Worm (Caenorhabditis elegans) whole organism, mixed stage, embryonic: ENCODE results near the gene srh-292.

Experiments
- M03D4.4 ChIP-seq: sonication (generic microtip); optimal IDR thresholded peaks from 2 replicates; lab custom pipeline; 2017; ENCODE audit warnings: mild to moderate bottlenecking, missing genetic modification characterization, missing compliant biosample characterization
- bed-3 ChIP-seq: fragments of 200-800 bp; sonication (Bioruptor generic); optimal IDR thresholded peaks from 3 replicates; lab custom pipeline; 2018; ENCODE audit warnings: mild to moderate bottlenecking, missing genetic modification characterization, moderate library complexity, missing compliant biosample characterization
- ceh-39 ChIP-seq: fragments of 150-350 bp; optimal IDR thresholded peaks from 2 replicates; lab custom pipeline; 2014; ENCODE audit warnings: missing biosample characterization, missing genetic modification characterization
- cnd-1 ChIP-seq: fragments of 200-800 bp; sonication (Bioruptor generic); optimal IDR thresholded peaks from 2 replicates; lab custom pipeline; 2018; ENCODE audit warnings: mild to moderate bottlenecking, missing genetic modification characterization, missing compliant biosample characterization
- drap-1 ChIP-seq: fragments of 200-800 bp; sonication (Bioruptor generic); optimal IDR thresholded peaks from 3 replicates; lab custom pipeline; 2018; ENCODE audit warnings: mild to moderate bottlenecking, missing genetic modification characterization, missing compliant biosample characterization
- elt-1 ChIP-seq: sonication (generic microtip); optimal IDR thresholded peaks from 2 replicates; lab custom pipeline; 2017; ENCODE audit warnings: missing genetic modification characterization, mild to moderate bottlenecking, missing compliant biosample characterization, antibody characterized with exemption, moderate library complexity, borderline replicate concordance; ENCODE audit not compliant: insufficient read depth
- elt-3 ChIP-seq: fragments of 150-350 bp; optimal IDR thresholded peaks from 2 replicates; lab custom pipeline; 2014; ENCODE audit warnings: missing biosample characterization, missing genetic modification characterization
- flh-1 ChIP-seq: fragments of 200-800 bp; sonication (Bioruptor generic); optimal IDR thresholded peaks from 2 replicates; lab custom pipeline; 2018; ENCODE audit warnings: mild to moderate bottlenecking, missing genetic modification characterization, moderate library complexity, missing compliant biosample characterization
- ham-2 ChIP-seq: fragments of 200-800 bp; sonication (Bioruptor generic); optimal IDR thresholded peaks from 2 replicates; lab custom pipeline; 2018; ENCODE audit warnings: mild to moderate bottlenecking, missing genetic modification characterization, missing compliant biosample characterization
- hlh-1 ChIP-seq: fragments of 150-350 bp; optimal IDR thresholded peaks from 2 replicates; lab custom pipeline; 2014; ENCODE audit warnings: missing biosample characterization, missing genetic modification reagents, missing genetic modification characterization
- lin-13 ChIP-seq: fragments of 150-350 bp; optimal IDR thresholded peaks from 2 replicates; lab custom pipeline; 2014; ENCODE audit warnings: missing biosample characterization, missing genetic modification characterization
- lin-32 ChIP-seq: fragments of 200-800 bp; sonication (Bioruptor generic); optimal IDR thresholded peaks from 2 replicates; lab custom pipeline; 2018; ENCODE audit warnings: mild to moderate bottlenecking, missing genetic modification characterization, missing compliant biosample characterization
- lsy-2 ChIP-seq: fragments of 150-350 bp; optimal IDR thresholded peaks from 2 replicates; lab custom pipeline; 2014; ENCODE audit warnings: missing biosample characterization, missing genetic modification characterization
- mab-5 ChIP-seq: fragments of 150-350 bp; optimal IDR thresholded peaks from 2 replicates; lab custom pipeline; 2014; ENCODE audit warnings: missing biosample characterization, missing genetic modification characterization
- mep-1 ChIP-seq: fragments of 150-350 bp; optimal IDR thresholded peaks from 2 replicates; lab custom pipeline; 2017; ENCODE audit warnings: missing biosample characterization, missing genetic modification reagents, missing genetic modification characterization, inconsistent platforms
- mls-2 ChIP-seq: sonication (generic microtip); optimal IDR thresholded peaks from 2 replicates; lab custom pipeline; 2016; ENCODE audit warnings: mild to moderate bottlenecking, missing genetic modification characterization, moderate library complexity, missing compliant biosample characterization
- nhr-12 ChIP-seq: fragments of 150-350 bp; optimal IDR thresholded peaks from 2 replicates; lab custom pipeline; 2014; ENCODE audit warnings: missing biosample characterization, missing genetic modification characterization
- nhr-2 ChIP-seq: fragments of 150-350 bp; optimal IDR thresholded peaks from 2 replicates; lab custom pipeline; 2014; ENCODE audit warnings: missing biosample characterization, missing genetic modification characterization
- nhr-237 ChIP-seq: fragments of 150-350 bp; optimal IDR thresholded peaks from 2 replicates; lab custom pipeline; 2014; ENCODE audit warnings: missing biosample characterization, missing genetic modification characterization
- nhr-76 ChIP-seq: sonication (generic microtip); optimal IDR thresholded peaks from 2 replicates; lab custom pipeline; 2017; ENCODE audit warnings: missing biosample characterization, missing genetic modification characterization
- pha-4 ChIP-seq: fragments of 150-350 bp; optimal IDR thresholded peaks from 2 replicates; lab custom pipeline; 2018; ENCODE audit warnings: missing biosample characterization, missing genetic modification reagents, missing genetic modification characterization
- sem-2 ChIP-seq: fragments of 200-800 bp; sonication (Bioruptor generic); optimal IDR thresholded peaks from 2 replicates; lab custom pipeline; 2018; ENCODE audit warnings: mild to moderate bottlenecking, missing genetic modification characterization, missing compliant biosample characterization
- snpc-4 ChIP-seq: fragments of 150-350 bp; optimal IDR thresholded peaks from 2 replicates; lab custom pipeline; 2014; ENCODE audit warnings: missing biosample characterization, missing genetic modification characterization
- sptf-1 ChIP-seq: sonication (generic microtip); optimal IDR thresholded peaks from 2 replicates; lab custom pipeline; 2017; ENCODE audit warnings: mild to moderate bottlenecking, missing genetic modification characterization, moderate library complexity, missing compliant biosample characterization
- tbx-8 ChIP-seq: fragments of 200-800 bp; sonication (Bioruptor generic); optimal IDR thresholded peaks from 2 replicates; lab custom pipeline; 2018; ENCODE audit warnings: mild to moderate bottlenecking, missing genetic modification characterization, moderate library complexity, missing compliant biosample characterization
- unc-120 ChIP-seq: sonication (generic microtip); optimal IDR thresholded peaks from 2 replicates; lab custom pipeline; 2017; ENCODE audit warnings: missing genetic modification characterization, missing compliant biosample characterization; ENCODE audit not compliant: poor library complexity, severe bottlenecking
- unc-39 ChIP-seq: fragments of 150-350 bp; optimal IDR thresholded peaks from 2 replicates; lab custom pipeline; 2014; ENCODE audit warnings: missing biosample characterization, missing genetic modification characterization
- unc-62 ChIP-seq: fragments of 150-350 bp; optimal IDR thresholded peaks from 2 replicates; lab custom pipeline; 2014; ENCODE audit warnings: missing biosample characterization, missing genetic modification reagents, missing genetic modification characterization
- zip-8 ChIP-seq: fragments of 150-350 bp; optimal IDR thresholded peaks from 2 replicates; lab custom pipeline; 2014; ENCODE audit warnings: missing biosample characterization, missing genetic modification characterization
- ztf-11 ChIP-seq: fragments of 150-350 bp; optimal IDR thresholded peaks from 2 replicates; lab custom pipeline; 2014; ENCODE audit warnings: missing biosample characterization, missing genetic modification characterization

srh-292 gene

ce11 chrV:17802519-17802918 is at the start of gene srh-292, which contains the start of gene Y94A7B.11:
Gene srh-292, plus strand, starts transcription at chrV:17802769.
Gene Y94A7B.11, minus strand, starts transcription at chrV:17802619.
- TF ChIP-seq mab-5, result no peak
- no peak for TF ChIP-seq unc-120 (tag; lab: Kevin White, UChicago)
- TF ChIP-seq bed-3 (GFP tag; lab: Kevin White, UChicago), result no peak
- no peak for TF ChIP-seq snpc-4 (tag; lab: Kevin White, UChicago)
- no peak for TF ChIP-seq cnd-1 (tag; lab: Kevin White, UChicago)
- TF ChIP-seq mls-2 (tag; lab: Kevin White, UChicago), result no peak
- no peak for TF ChIP-seq lin-13
- no peak for TF ChIP-seq tbx-8
- TF ChIP-seq flh-1 (GFP tag; lab: Kevin White, UChicago), result no peak
- TF ChIP-seq sptf-1 (tag; lab: Kevin White, UChicago), result no peak
- TF ChIP-seq nhr-2, result no peak
- TF ChIP-seq, all 35 proteins: peak for 0

ce11 chrV:17754999-17755398 is 47.6 kb upstream of the srh-292 start:
- TF ChIP-seq mab-5 (no peak), unc-120 (tag; lab: Kevin White, UChicago) (no peak), drap-1 (GFP tag; lab: Kevin White, UChicago) (no peak), lin-32 (GFP tag; lab: Kevin White, UChicago) (no peak), elt-3 (tag; lab: Kevin White, UChicago) (no peak), elt-1 (tag; lab: Kevin White, UChicago) (no peak), M03D4.4 (no peak), cnd-1 (tag; lab: Kevin White, UChicago) (no peak), mep-1 (tag; lab: Kevin White, UChicago) (no peak), ceh-39 (tag; lab: Kevin White, UChicago) (no peak), lin-13 (no peak), lsy-2 (no peak), unc-39 (tag; lab: Kevin White, UChicago) (no peak)

- no peak for TF ChIP-seq mab-5
Observed at ce11 chrV:17755592-17755991, 47.0 kb upstream of the srh-292 start, which contains the start of gene pgp-9. Gene pgp-9, plus strand, starts transcription at chrV:17755892.

ce11 chrV:17765077-17765476 is 37.5 kb upstream of the srh-292 start, which contains the start of the genes C47A10.16 and srh-283:
Gene C47A10.16, minus strand, starts transcription at chrV:17765177.
Gene srh-283, plus strand, starts transcription at chrV:17765348.
- TF ChIP-seq snpc-4 (tag; lab: Kevin White, UChicago), result no peak
- TF ChIP-seq M03D4.4, result no peak
- no peak for TF ChIP-seq mls-2 (tag; lab: Kevin White, UChicago)
- no peak for TF ChIP-seq lin-32 (GFP tag; lab: Kevin White, UChicago)
- no peak for TF ChIP-seq nhr-2
- no peak for TF ChIP-seq unc-39 (tag; lab: Kevin White, UChicago)
- no peak for TF ChIP-seq bed-3 (GFP tag; lab: Kevin White, UChicago)
- TF ChIP-seq zip-8, result no peak
- TF ChIP-seq elt-3 (tag; lab: Kevin White, UChicago), result no peak

ce11 chrV:17767249-17767648 is 35.3 kb upstream of the srh-292 start, which contains the start of gene srh-284:
Gene srh-284, plus strand, starts transcription at chrV:17767549.
- TF ChIP-seq lsy-2 (no peak), hlh-1 (tag; lab: Kevin White, UChicago) (no peak), tbx-8 (no peak), nhr-12 (no peak), elt-1 (tag; lab: Kevin White, UChicago) (no peak), nhr-237 (tag; lab: Kevin White, UChicago) (no peak), elt-3 (tag; lab: Kevin White, UChicago) (no peak), lin-13 (no peak), ceh-39 (tag; lab: Kevin White, UChicago) (no peak), nhr-76 (no peak), flh-1 (GFP tag; lab: Kevin White, UChicago) (no peak), lin-32 (GFP tag; lab: Kevin White, UChicago) (no peak)
- TF ChIP-seq, all 35 proteins: peak for 0

- TF ChIP-seq pha-4 (tag; lab: Kevin White, UChicago) (no peak), nhr-12 (no peak), sem-2 (GFP tag; lab: Kevin White, UChicago) (no peak), mab-5 (no peak), nhr-76 (no peak), ztf-11 (tag; lab: Kevin White, UChicago) (no peak), ham-2 (no peak), cnd-1 (tag; lab: Kevin White, UChicago) (no peak), unc-62 (no peak), zip-8 (no peak)
Observed at ce11 chrV:17767768-17768167, 34.8 kb upstream of the srh-292 start.
